Worm (Caenorhabditis elegans) whole organism, early embryonic: ENCODE results near the gene fbxa-27.
"Not testable (repeated sequence)": the region's sequence is repeated elsewhere in the genome, so short reads cannot be mapped to it uniquely, and the experiment has no call there.

Experiments
- B0310.2 ChIP-seq: sonication (generic microtip); optimal IDR thresholded peaks from 2 replicates; lab custom pipeline; 2016; ENCODE audit warnings: mild to moderate bottlenecking, missing genetic modification characterization, missing compliant biosample characterization
- F13C5.2 ChIP-seq: sonication (generic microtip); optimal IDR thresholded peaks from 2 replicates; lab custom pipeline; 2017; ENCODE audit warnings: mild to moderate bottlenecking, missing genetic modification characterization, inconsistent platforms, missing compliant biosample characterization
- aly-1 ChIP-seq: sonication (generic microtip); optimal IDR thresholded peaks from 2 replicates; lab custom pipeline; 2016; ENCODE audit warnings: missing genetic modification characterization, missing compliant biosample characterization
- ama-1 ChIP-seq: fragments of 150-350 bp; optimal IDR thresholded peaks from 2 replicates; lab custom pipeline; 2014
- ceh-13 ChIP-seq: fragments of 200-800 bp; sonication (Bioruptor generic); optimal IDR thresholded peaks from 2 replicates; lab custom pipeline; 2018; ENCODE audit warnings: mild to moderate bottlenecking, missing genetic modification characterization, missing compliant biosample characterization
- ceh-36 ChIP-seq: sonication (generic microtip); optimal IDR thresholded peaks from 2 replicates; lab custom pipeline; 2016; ENCODE audit warnings: missing genetic modification characterization, inconsistent platforms, missing compliant biosample characterization
- ets-7 ChIP-seq: sonication (generic microtip); optimal IDR thresholded peaks from 2 replicates; lab custom pipeline; 2016; ENCODE audit warnings: missing genotype, missing genetic modification characterization, missing compliant biosample characterization
- flt-1 ChIP-seq: fragments of 200-800 bp; sonication (Bioruptor generic); IDR thresholded peaks from 2 replicates; pipeline ENCODE4 v1.3.6; 2022; ENCODE audit warnings: missing genetic modification characterization, missing compliant biosample characterization
- hmbx-1 ChIP-seq: sonication (generic microtip); optimal IDR thresholded peaks from 2 replicates; lab custom pipeline; 2016; ENCODE audit warnings: mild to moderate bottlenecking, missing genetic modification characterization, missing compliant biosample characterization
- hmg-4 ChIP-seq: fragments of 200-800 bp; sonication (Bioruptor generic); optimal IDR thresholded peaks from 2 replicates; lab custom pipeline; 2018; ENCODE audit warnings: mild to moderate bottlenecking, missing genetic modification characterization, missing compliant biosample characterization
- hnd-1 ChIP-seq: sonication (generic microtip); optimal IDR thresholded peaks from 2 replicates; lab custom pipeline; 2016; ENCODE audit warnings: missing genetic modification characterization, missing compliant biosample characterization
- pes-1 ChIP-seq: fragments of 200-800 bp; sonication (Bioruptor generic); IDR thresholded peaks from 2 replicates; pipeline ENCODE4 v1.3.6; 2022; ENCODE audit warnings: missing genetic modification reagents, missing genetic modification characterization, missing compliant biosample characterization
- scrt-1 ChIP-seq: fragments of 200-800 bp; sonication (Bioruptor generic); IDR thresholded peaks from 2 replicates; pipeline ENCODE4 v1.3.6; 2022; ENCODE audit warnings: missing genetic modification characterization, missing compliant biosample characterization
- sea-1 ChIP-seq: fragments of 200-800 bp; sonication (Bioruptor generic); conservative IDR thresholded peaks from 2 replicates; pipeline ENCODE4 v1.3.6; 2022; ENCODE audit warnings: missing genetic modification characterization, missing compliant biosample characterization
- tbx-11 ChIP-seq: fragments of 200-800 bp; sonication (Bioruptor generic); IDR thresholded peaks from 2 replicates; pipeline ENCODE4 v1.3.6; 2022; ENCODE audit warnings: missing genetic modification characterization, missing compliant biosample characterization
- tbx-37 ChIP-seq: fragments of 200-800 bp; sonication (Bioruptor generic); conservative IDR thresholded peaks from 2 replicates; pipeline ENCODE4 v1.3.6; 2022; ENCODE audit warnings: missing genetic modification reagents, missing genetic modification characterization, missing compliant biosample characterization
- tra-4 ChIP-seq: sonication (generic microtip); optimal IDR thresholded peaks from 2 replicates; lab custom pipeline; 2017; ENCODE audit warnings: missing genetic modification characterization, missing compliant biosample characterization

Gene fbxa-27

ce11 chrIII:1349313-1349712 is 6.5 kb downstream of the fbxa-27 start, which contains the start of gene fbxa-25:
Gene fbxa-25 (minus strand): TSS chrIII:1349450.
- TF ChIP-seq tra-4 (tag; lab: Kevin White, UChicago): no peak
- TF ChIP-seq ceh-36 (tag; lab: Kevin White, UChicago): no peak
- no peak for TF ChIP-seq ets-7 (tag; lab: Kevin White, UChicago)
- TF ChIP-seq aly-1 (tag; lab: Kevin White, UChicago): no peak
- no peak for TF ChIP-seq ceh-13 (GFP tag; lab: Kevin White, UChicago)

ce11 chrIII:1350745-1351144 is 8.0 kb downstream of the fbxa-27 start, which contains the start of gene Y82E9BL.3:
Gene Y82E9BL.3 (minus strand): TSS chrIII:1350845.
- TF ChIP-seq aly-1 (tag; lab: Kevin White, UChicago) (no peak), tbx-37 (GFP tag; lab: Robert Waterston, UW) (no peak), sea-1 (GFP tag; lab: Robert Waterston, UW) (no peak), hmg-4 (GFP tag; lab: Kevin White, UChicago) (no peak), ceh-13 (GFP tag; lab: Kevin White, UChicago) (no peak), scrt-1 (GFP tag; lab: Robert Waterston, UW) (no peak), ceh-36 (tag; lab: Kevin White, UChicago) (no peak), tra-4 (tag; lab: Kevin White, UChicago) (no peak), pes-1 (GFP tag; lab: Robert Waterston, UW) (no peak)

ce11 chrIII:1354523-1354922 is 11.8 kb downstream of the fbxa-27 start:
- TF ChIP-seq aly-1 (tag; lab: Kevin White, UChicago): no peak
- TF ChIP-seq tra-4 (tag; lab: Kevin White, UChicago): no peak
- no peak for TF ChIP-seq flt-1 (GFP tag; lab: Robert Waterston, UW)
- TF ChIP-seq tbx-37 (GFP tag; lab: Robert Waterston, UW): no peak
- no peak for TF ChIP-seq pes-1 (GFP tag; lab: Robert Waterston, UW)
- TF ChIP-seq hnd-1 (tag; lab: Kevin White, UChicago): no peak
- no peak for TF ChIP-seq ceh-36 (tag; lab: Kevin White, UChicago)
- TF ChIP-seq ceh-13 (GFP tag; lab: Kevin White, UChicago): no peak
- no peak for TF ChIP-seq sea-1 (GFP tag; lab: Robert Waterston, UW)
- TF ChIP-seq tbx-11 (GFP tag; lab: Robert Waterston, UW): no peak

- TF ChIP-seq tbx-37 (GFP tag; lab: Robert Waterston, UW) (no peak), pes-1 (GFP tag; lab: Robert Waterston, UW) (no peak), tbx-11 (GFP tag; lab: Robert Waterston, UW) (no peak), aly-1 (tag; lab: Kevin White, UChicago) (no peak), F13C5.2 (tag; lab: Kevin White, UChicago) (no peak), ceh-36 (tag; lab: Kevin White, UChicago) (no peak), hmg-4 (GFP tag; lab: Kevin White, UChicago) (no peak), ama-1 (no peak), tra-4 (tag; lab: Kevin White, UChicago) (no peak), sea-1 (GFP tag; lab: Robert Waterston, UW) (no peak), ceh-13 (GFP tag; lab: Kevin White, UChicago) (no peak), hmbx-1 (tag; lab: Kevin White, UChicago) (no peak), ets-7 (tag; lab: Kevin White, UChicago) (no peak), hnd-1 (tag; lab: Kevin White, UChicago) (no peak), scrt-1 (GFP tag; lab: Robert Waterston, UW) (no peak), flt-1 (GFP tag; lab: Robert Waterston, UW) (no peak), B0310.2 (tag; lab: Kevin White, UChicago) (no peak)
Observed at ce11 chrIII:1355320-1355719, 12.6 kb downstream of the fbxa-27 start, which contains the start of gene Y82E9BL.1. Gene Y82E9BL.1 (minus strand): TSS chrIII:1355420.

- TF ChIP-seq ama-1; pes-1 (GFP tag; lab: Robert Waterston, UW); ets-7 (tag; lab: Kevin White, UChicago): not testable (repeated sequence)
Observed at ce11 chrIII:1357973-1358372, 15.2 kb downstream of the fbxa-27 start, which contains the start of gene Y82E9BR.8. Gene Y82E9BR.8 (minus strand): TSS chrIII:1358073.

ce11 chrIII:1359669-1360068 is 16.9 kb downstream of the fbxa-27 start, which contains the start of gene Y82E9BR.9:
Gene Y82E9BR.9 (minus strand): TSS chrIII:1359769.
- TF ChIP-seq scrt-1 (GFP tag; lab: Robert Waterston, UW) (no peak), F13C5.2 (tag; lab: Kevin White, UChicago) (no peak), B0310.2 (tag; lab: Kevin White, UChicago) (no peak)

ce11 chrIII:1372563-1372962 is 29.8 kb downstream of the fbxa-27 start:
- TF ChIP-seq ceh-13 (GFP tag; lab: Kevin White, UChicago) (no peak), sea-1 (GFP tag; lab: Robert Waterston, UW) (no peak), hnd-1 (tag; lab: Kevin White, UChicago) (no peak), hmbx-1 (tag; lab: Kevin White, UChicago) (no peak), ceh-36 (tag; lab: Kevin White, UChicago) (no peak), tra-4 (tag; lab: Kevin White, UChicago) (no peak), F13C5.2 (tag; lab: Kevin White, UChicago) (no peak), scrt-1 (GFP tag; lab: Robert Waterston, UW) (no peak), ama-1 (no peak), ets-7 (tag; lab: Kevin White, UChicago) (no peak), flt-1 (GFP tag; lab: Robert Waterston, UW) (no peak), B0310.2 (tag; lab: Kevin White, UChicago) (no peak), pes-1 (GFP tag; lab: Robert Waterston, UW) (no peak), tbx-11 (GFP tag; lab: Robert Waterston, UW) (no peak), hmg-4 (GFP tag; lab: Kevin White, UChicago) (no peak), aly-1 (tag; lab: Kevin White, UChicago) (no peak), tbx-37 (GFP tag; lab: Robert Waterston, UW) (no peak)
